Worm (Caenorhabditis elegans) whole organism, L4 larva: ENCODE results near the gene skpt-1.
A peak's percentile ranks its signal among the peaks of the same experiment; 100 is the strongest.

Source experiments
- F10B5.3 ChIP-seq: sonication (generic microtip); optimal IDR thresholded peaks from 2 replicates; lab custom pipeline; 2016; ENCODE audit warnings: mild to moderate bottlenecking, missing genetic modification characterization, missing compliant biosample characterization
- F44E2.7 ChIP-seq: fragments of 200-800 bp; sonication (Bioruptor generic); IDR thresholded peaks from 2 replicates; pipeline ENCODE4 v2.1.2; 2022; ENCODE audit warnings: missing genetic modification characterization, missing compliant biosample characterization
- T26A8.4 ChIP-seq: fragments of 200-800 bp; sonication (Bioruptor generic); IDR thresholded peaks from 2 replicates; pipeline ENCODE4 v1.3.6; 2022; ENCODE audit warnings: missing genetic modification characterization, missing compliant biosample characterization
- Y105C5A.15 ChIP-seq: fragments of 200-800 bp; sonication (Bioruptor generic); IDR thresholded peaks from 2 replicates; pipeline ENCODE4 v1.3.6; 2022; ENCODE audit warnings: missing genetic modification characterization, missing compliant biosample characterization
- Y5F2A.4 ChIP-seq: fragments of 200-800 bp; sonication (Bioruptor generic); optimal IDR thresholded peaks from 2 replicates; lab custom pipeline; 2018; ENCODE audit warnings: mild to moderate bottlenecking, missing genetic modification characterization, missing compliant biosample characterization
- ZK337.2 ChIP-seq: fragments of 200-800 bp; sonication (Bioruptor generic); IDR thresholded peaks from 2 replicates; pipeline ENCODE4 v1.3.6; 2022; ENCODE audit warnings: missing genetic modification reagents, missing genetic modification characterization, missing compliant biosample characterization
- aha-1 ChIP-seq: fragments of 150-350 bp; peaks from one replicate; lab custom pipeline; 2014; ENCODE audit warnings: missing biosample characterization, missing genetic modification characterization
- arid-1 ChIP-seq: fragments of 200-800 bp; sonication (Bioruptor generic); conservative IDR thresholded peaks from 2 replicates; pipeline ENCODE4 v1.3.6; 2022; ENCODE audit warnings: missing genetic modification reagents, missing genetic modification characterization, missing compliant biosample characterization
- ceh-82 ChIP-seq: sonication (generic microtip); optimal IDR thresholded peaks from 2 replicates; lab custom pipeline; 2017; ENCODE audit warnings: missing biosample characterization, missing genetic modification characterization
- daf-16 ChIP-seq, 3 experiments: sonication (generic microtip); optimal IDR thresholded peaks; 2 replicates each; lab custom pipeline; 2016 to 2017; ENCODE audit warnings: missing genetic modification characterization in 3 of 3, missing genetic modification reagents in 3 of 3, mild to moderate bottlenecking in 2 of 3, missing compliant biosample characterization in 2 of 3, missing biosample characterization in 1 of 3, moderate library complexity in 1 of 3
- daf-19 ChIP-seq: fragments of 200-800 bp; sonication (Bioruptor generic); conservative IDR thresholded peaks from 2 replicates; pipeline ENCODE4 v1.3.6; 2022; ENCODE audit warnings: missing genetic modification characterization, missing compliant biosample characterization
- dmd-6 ChIP-seq: fragments of 200-800 bp; sonication (Bioruptor generic); IDR thresholded peaks from 2 replicates; pipeline ENCODE4 v1.3.6; 2022; ENCODE audit warnings: missing genetic modification reagents, missing genetic modification characterization, missing compliant biosample characterization
- dpl-1 ChIP-seq: fragments of 150-350 bp; optimal IDR thresholded peaks from 2 replicates; lab custom pipeline; 2014; ENCODE audit warnings: missing biosample characterization, missing genetic modification reagents, missing genetic modification characterization
- egl-43 ChIP-seq: fragments of 200-800 bp; sonication (Bioruptor generic); IDR thresholded peaks from 2 replicates; pipeline ENCODE4 v1.3.6; 2022; ENCODE audit warnings: missing genetic modification reagents, missing genetic modification characterization, missing compliant biosample characterization
- hif-1 ChIP-seq, 2 experiments: sonication (generic microtip); optimal IDR thresholded peaks; 2 replicates each; lab custom pipeline; 2016 to 2017; ENCODE audit warnings: missing compliant biosample characterization in 2 of 2, missing genetic modification characterization in 2 of 2, missing genetic modification reagents in 2 of 2, missing genotype in 2 of 2, mild to moderate bottlenecking in 1 of 2
- hlh-30 ChIP-seq: sonication (generic microtip); optimal IDR thresholded peaks from 2 replicates; lab custom pipeline; 2017; ENCODE audit warnings: antibody characterized with exemption, mild to moderate bottlenecking, missing genetic modification characterization, missing compliant biosample characterization; ENCODE audit not compliant: insufficient read depth
- jun-1 ChIP-seq: fragments of 150-350 bp; optimal IDR thresholded peaks from 2 replicates; lab custom pipeline; 2014; ENCODE audit warnings: missing biosample characterization, missing genetic modification reagents, missing genetic modification characterization
- lim-7 ChIP-seq: fragments of 200-800 bp; sonication (Bioruptor generic); IDR thresholded peaks from 2 replicates; pipeline ENCODE4 v1.3.6; 2022; ENCODE audit warnings: missing genetic modification characterization, missing compliant biosample characterization
- lin-1 ChIP-seq: fragments of 200-800 bp; sonication (Bioruptor generic); IDR thresholded peaks from 2 replicates; pipeline ENCODE4 v1.3.6; 2022; ENCODE audit warnings: missing genetic modification reagents, missing genetic modification characterization, missing compliant biosample characterization
- lin-29 ChIP-seq: fragments of 200-800 bp; sonication (Bioruptor generic); IDR thresholded peaks from 2 replicates; pipeline ENCODE4 v1.3.6; 2022; ENCODE audit warnings: missing genetic modification reagents, missing genetic modification characterization, missing compliant biosample characterization
- lsy-2 ChIP-seq, 2 experiments: fragments of 150-350 bp in 1 of 2; sonication (generic microtip) in 1 of 2; optimal IDR thresholded peaks; 2 replicates each; lab custom pipeline; 2014 to 2017; ENCODE audit warnings: missing biosample characterization in 2 of 2, missing genetic modification characterization in 2 of 2
- madf-5 ChIP-seq, 2 experiments: fragments of 200-800 bp; sonication (Bioruptor generic); IDR thresholded peaks; 2 replicates each; pipeline ENCODE4 v1.3.6; 2022; ENCODE audit warnings: missing compliant biosample characterization in 2 of 2, missing genetic modification characterization in 2 of 2
- mdt-29 ChIP-seq: fragments of 200-800 bp; sonication (Bioruptor generic); IDR thresholded peaks from 2 replicates; pipeline ENCODE4 v1.3.6; 2022; ENCODE audit warnings: missing genetic modification reagents, missing genetic modification characterization, missing compliant biosample characterization
- mes-2 ChIP-seq: sonication (generic microtip); optimal IDR thresholded peaks from 2 replicates; lab custom pipeline; 2016; ENCODE audit warnings: missing genotype, mild to moderate bottlenecking, missing genetic modification characterization, missing compliant biosample characterization; ENCODE audit not compliant: poor library complexity, severe bottlenecking
- nhr-237 ChIP-seq: sonication (generic microtip); optimal IDR thresholded peaks from 2 replicates; lab custom pipeline; 2017; ENCODE audit warnings: missing biosample characterization, missing genetic modification characterization
- nhr-25 ChIP-seq: sonication (generic microtip); optimal IDR thresholded peaks from 2 replicates; lab custom pipeline; 2017; ENCODE audit warnings: missing genetic modification characterization, mild to moderate bottlenecking, missing compliant biosample characterization, antibody characterized with exemption, moderate library complexity, borderline replicate concordance; ENCODE audit not compliant: insufficient read depth
- nhr-76 ChIP-seq: fragments of 150-350 bp; optimal IDR thresholded peaks from 2 replicates; lab custom pipeline; 2014; ENCODE audit warnings: missing biosample characterization, missing genetic modification characterization
- pha-4 ChIP-seq, 2 experiments: fragments of 150-350 bp in 1 of 2; fragments of 200-800 bp in 1 of 2; sonication (Bioruptor generic) in 1 of 2; IDR thresholded peaks in 1 of 2; optimal IDR thresholded peaks in 1 of 2; 2 replicates each; pipeline versions ENCODE4 v1.3.6 to Lab custom; 2014 to 2022; ENCODE audit warnings: missing genetic modification characterization in 2 of 2, missing genetic modification reagents in 2 of 2, missing biosample characterization in 1 of 2, missing compliant biosample characterization in 1 of 2
- pqm-1 ChIP-seq: sonication (generic microtip); optimal IDR thresholded peaks from 2 replicates; lab custom pipeline; 2017; ENCODE audit warnings: missing biosample characterization, missing genetic modification characterization
- saeg-2 ChIP-seq: fragments of 200-800 bp; sonication (Bioruptor generic); IDR thresholded peaks from 2 replicates; pipeline ENCODE4 v1.3.6; 2022; ENCODE audit warnings: missing genetic modification reagents, missing genetic modification characterization, missing compliant biosample characterization
- snpc-1.2 ChIP-seq: fragments of 200-800 bp; sonication (Bioruptor generic); IDR thresholded peaks from 2 replicates; pipeline ENCODE4 v1.3.6; 2022; ENCODE audit warnings: missing genetic modification reagents, missing genetic modification characterization, missing compliant biosample characterization
- snpc-4 ChIP-seq: fragments of 150-350 bp; optimal IDR thresholded peaks from 2 replicates; lab custom pipeline; 2014; ENCODE audit warnings: missing biosample characterization, missing genetic modification characterization
- spr-3 ChIP-seq: fragments of 200-800 bp; sonication (Bioruptor generic); optimal IDR thresholded peaks from 2 replicates; lab custom pipeline; 2018; ENCODE audit warnings: mild to moderate bottlenecking, missing genetic modification characterization, missing compliant biosample characterization
- tag-97 ChIP-seq: fragments of 200-800 bp; sonication (Bioruptor generic); IDR thresholded peaks from 2 replicates; pipeline ENCODE4 v1.3.6; 2022; ENCODE audit warnings: missing genetic modification characterization, missing compliant biosample characterization
- unc-130 ChIP-seq: sonication (generic microtip); optimal IDR thresholded peaks from 2 replicates; lab custom pipeline; 2016; ENCODE audit warnings: missing genetic modification reagents, missing genetic modification characterization, missing compliant biosample characterization
- vab-7 ChIP-seq: fragments of 200-800 bp; sonication (Bioruptor generic); IDR thresholded peaks from 2 replicates; pipeline ENCODE4 v1.3.6; 2022; ENCODE audit warnings: missing genetic modification reagents, missing genetic modification characterization, missing compliant biosample characterization
- zag-1 ChIP-seq: fragments of 150-350 bp; optimal IDR thresholded peaks from 2 replicates; lab custom pipeline; 2014; ENCODE audit warnings: missing biosample characterization, missing genetic modification characterization
- ztf-7 ChIP-seq: fragments of 150-350 bp; optimal IDR thresholded peaks from 2 replicates; lab custom pipeline; 2014; ENCODE audit warnings: missing biosample characterization, missing genetic modification characterization

Gene skpt-1

DNA sequence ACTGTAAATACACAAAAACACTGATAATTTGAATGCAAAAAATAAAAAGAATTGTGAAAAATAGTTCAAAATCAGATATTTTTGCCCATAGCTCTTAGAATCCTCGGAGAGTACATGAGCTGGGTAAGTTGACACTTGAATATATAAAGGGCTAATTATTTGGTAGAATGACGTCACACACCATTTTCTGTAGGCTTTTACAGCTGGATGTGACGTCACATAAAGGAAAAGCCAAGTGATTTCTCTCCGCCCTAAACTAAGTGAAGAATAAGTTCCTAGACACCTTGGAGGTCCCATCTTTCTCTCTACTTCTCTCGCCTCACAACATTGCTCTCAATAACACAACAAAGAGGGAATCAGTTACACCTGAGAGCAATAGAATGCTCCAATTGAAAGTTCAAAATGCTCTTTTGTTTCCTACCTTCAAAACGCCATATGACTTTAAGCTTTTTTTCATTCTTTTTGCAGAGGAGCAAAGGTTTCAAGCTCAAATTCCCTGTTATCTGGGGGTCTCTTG lies 39.0 kb upstream of the skpt-1 start, which contains the start of gene osg-1:
Gene osg-1, plus strand, starts transcription at position 467 of the 517 bp plus-strand sequence.
- no peak for TF ChIP-seq F10B5.3 (tag; lab: Kevin White, UChicago)
- TF ChIP-seq pqm-1 (tag; lab: Kevin White, UChicago): no peak
- no peak for TF ChIP-seq hif-1 (tag; optimal IDR thresholded peaks at IDR 0.05; lab: Kevin White, UChicago)
- TF ChIP-seq arid-1 (GFP tag; lab: Robert Waterston, UW): no peak
- TF ChIP-seq lin-1 (GFP tag; lab: Robert Waterston, UW): no peak
- TF ChIP-seq Y105C5A.15 (GFP tag; lab: Robert Waterston, UW): no peak
- no peak for TF ChIP-seq Y5F2A.4 (GFP tag; lab: Kevin White, UChicago)
- TF ChIP-seq ZK337.2 (GFP tag; lab: Robert Waterston, UW): no peak
- no peak for TF ChIP-seq egl-43 (GFP tag; lab: Robert Waterston, UW)
- TF ChIP-seq ceh-82: no peak
- TF ChIP-seq pha-4 (GFP tag; IDR thresholded peaks at IDR 0.05; lab: Robert Waterston, UW): no peak
- no peak for TF ChIP-seq pha-4 (tag; optimal IDR thresholded peaks at IDR 0.05; lab: Kevin White, UChicago)
- TF ChIP-seq aha-1: no peak
- TF ChIP-seq spr-3: no peak
- TF ChIP-seq ztf-7 (tag; lab: Kevin White, UChicago): no peak
- no peak for TF ChIP-seq mdt-29 (GFP tag; lab: Robert Waterston, UW)
- no peak for TF ChIP-seq lin-29 (GFP tag; lab: Robert Waterston, UW)
- TF ChIP-seq lim-7 (GFP tag; lab: Robert Waterston, UW): no peak
- no peak for TF ChIP-seq nhr-25 (tag; lab: Kevin White, UChicago)
- TF ChIP-seq saeg-2 (GFP tag; lab: Robert Waterston, UW): no peak

- TF ChIP-seq F44E2.7 (GFP tag; lab: Robert Waterston, UW): no peak
- TF ChIP-seq jun-1: no peak
- no peak for TF ChIP-seq dpl-1 (GFP tag; lab: Kevin White, UChicago)
- no peak for TF ChIP-seq daf-16 (GFP tag; optimal IDR thresholded peaks at IDR 0.05; lab: Kevin White, UChicago)
- no peak for TF ChIP-seq daf-16 (tag; optimal IDR thresholded peaks at IDR 0.05; lab: Kevin White, UChicago)
- no peak for TF ChIP-seq dmd-6
- TF ChIP-seq vab-7: no peak
- no peak for TF ChIP-seq madf-5 (GFP tag; IDR thresholded peaks at IDR 0.05; lab: Robert Waterston, UW)
- no peak for TF ChIP-seq tag-97 (GFP tag; lab: Robert Waterston, UW)
- no peak for TF ChIP-seq daf-19 (GFP tag; lab: Robert Waterston, UW)
- TF ChIP-seq aha-1: no peak
- TF ChIP-seq nhr-237 (tag; lab: Kevin White, UChicago): no peak
- no peak for TF ChIP-seq snpc-4 (tag; lab: Kevin White, UChicago)
- no peak for TF ChIP-seq snpc-1.2
- no peak for TF ChIP-seq lsy-2 (tag; optimal IDR thresholded peaks at IDR 0.05; lab: Kevin White, UChicago)
- TF ChIP-seq zag-1 (tag; lab: Kevin White, UChicago): no peak
- TF ChIP-seq T26A8.4 (GFP tag; lab: Robert Waterston, UW): no peak
- no peak for TF ChIP-seq F10B5.3 (tag; lab: Kevin White, UChicago)
Observed at ce11 chrIII:5486345-5486744, 38.1 kb upstream of the skpt-1 start.

- TF ChIP-seq unc-130 (GFP tag; lab: Kevin White, UChicago) (peak; percentile 22), mes-2 (tag; lab: Kevin White, UChicago) (peak; percentile 41), hlh-30 (no peak), aha-1 (no peak), dpl-1 (GFP tag; lab: Kevin White, UChicago) (peak; percentile 74), nhr-76 (no peak)
Observed at ce11 chrIII:5483738-5484315, 35.6 kb upstream of the skpt-1 start, which contains the start of the genes R02F2.7 and R02F2.4. R02F2.7 (minus strand) TSS chrIII:5483773. R02F2.4 (plus strand) TSS chrIII:5484289.
